Worm (Caenorhabditis elegans): ENCODE data around the gene vap-2.
A peak's percentile ranks its signal among the peaks of the same experiment; 100 is the strongest.

vap-2 gene

ce11 chrX:10758453-10758852 is 33.9 kb downstream of the vap-2 start (continued):
- TF ChIP-seq tlp-1 (tag; optimal IDR thresholded peaks at IDR 0.05), result no peak
- TF ChIP-seq ets-5 (GFP tag; IDR thresholded peaks at IDR 0.05), result no peak
- TF ChIP-seq snu-23 (GFP tag; optimal IDR thresholded peaks at IDR 0.05), result no peak
- TF ChIP-seq C04F5.9 (tag; optimal IDR thresholded peaks at IDR 0.05), result no peak
- no peak for TF ChIP-seq nhr-76 (tag; optimal IDR thresholded peaks at IDR 0.05)
- no peak for TF ChIP-seq ces-1 (GFP tag; optimal IDR thresholded peaks at IDR 0.05)
- no peak for TF ChIP-seq nhr-84 (tag; optimal IDR thresholded peaks at IDR 0.05)
- TF ChIP-seq dsc-1 (tag; optimal IDR thresholded peaks at IDR 0.05), result peak; percentile 78
- TF ChIP-seq nhr-47 (tag; optimal IDR thresholded peaks at IDR 0.05), result peak; percentile 41
- no peak for TF ChIP-seq lin-39 (tag; optimal IDR thresholded peaks at IDR 0.05)
- no peak for TF ChIP-seq mef-2 (tag; optimal IDR thresholded peaks at IDR 0.05)
- no peak for TF ChIP-seq egl-27 (tag; optimal IDR thresholded peaks at IDR 0.05)

DNA sequence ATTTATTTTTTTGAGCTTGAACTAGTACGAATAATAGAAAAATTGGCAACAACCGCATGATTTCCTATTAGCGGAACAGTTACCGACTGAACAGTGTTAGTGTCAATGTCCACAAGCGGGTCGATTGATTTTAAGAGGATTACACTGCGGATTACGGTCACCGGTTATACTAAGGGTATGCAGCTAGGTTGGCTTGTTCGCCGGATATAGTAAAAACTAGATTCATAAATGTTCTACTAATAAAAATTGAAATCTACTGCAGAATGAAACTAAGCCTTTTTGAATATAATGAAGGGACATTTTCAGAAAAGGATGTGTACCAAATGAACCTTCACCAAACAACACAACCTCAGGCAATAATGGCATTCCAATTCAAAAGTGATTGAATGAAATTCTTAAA is 34.7 kb downstream of the vap-2 start, which contains the start of gene R07A4.4:
TSS of gene R07A4.4 (minus strand) at position 101 of the 400 bp plus-strand sequence.
- no peak for TF ChIP-seq nhr-237 (tag; optimal IDR thresholded peaks at IDR 0.05)
- no peak for TF ChIP-seq isw-1 (GFP tag; IDR thresholded peaks at IDR 0.05)
- no peak for TF ChIP-seq ceh-88 (GFP tag; IDR thresholded peaks at IDR 0.05)
- no peak for TF ChIP-seq alr-1 (tag; optimal IDR thresholded peaks at IDR 0.05; ENCODE audit: borderline replicate concordance)
- no peak for TF ChIP-seq nhr-11 (tag; optimal IDR thresholded peaks at IDR 0.05)
- no peak for TF ChIP-seq unc-86 (tag; optimal IDR thresholded peaks at IDR 0.05)

DNA sequence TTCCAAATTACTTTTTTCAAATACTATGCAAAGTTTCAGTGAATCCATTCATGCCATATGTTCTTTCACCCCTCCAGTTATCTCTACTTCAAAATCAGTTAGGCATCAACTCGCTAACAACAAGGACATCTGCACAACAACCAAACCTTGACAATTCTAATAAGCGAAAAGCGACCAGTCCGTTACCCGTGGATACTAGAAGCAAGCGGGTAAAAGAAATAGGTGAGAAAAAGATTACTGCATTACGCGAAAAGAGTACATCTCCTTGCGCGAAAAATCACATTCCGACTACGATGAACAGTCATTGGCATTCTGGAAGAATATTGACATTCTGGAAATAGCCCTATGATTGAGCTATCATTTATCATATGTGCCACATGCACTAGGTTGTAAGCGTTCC is 36.1 kb downstream of the vap-2 start:
- TF ChIP-seq hlh-4 (tag; optimal IDR thresholded peaks at IDR 0.05) (no peak), lin-39 (tag; optimal IDR thresholded peaks at IDR 0.05) (no peak), sox-4 (tag; optimal IDR thresholded peaks at IDR 0.05) (peak; percentile 41), vab-15 (tag; optimal IDR thresholded peaks at IDR 0.05) (no peak), lsy-2 (tag; optimal IDR thresholded peaks at IDR 0.05) (peak in 1 of 2 experiments; percentile 32), mab-9 (GFP tag; IDR thresholded peaks at IDR 0.05) (no peak), nhr-19 (GFP tag; conservative IDR thresholded peaks at IDR 0.05) (no peak), aha-1 (tag; optimal IDR thresholded peaks at IDR 0.05) (no peak), ceh-63 (GFP tag; optimal IDR thresholded peaks at IDR 0.05) (no peak), efl-3 (GFP tag; optimal IDR thresholded peaks at IDR 0.05) (no peak), snu-23 (GFP tag; optimal IDR thresholded peaks at IDR 0.05) (peak; percentile 24), fkh-8 (tag; optimal IDR thresholded peaks at IDR 0.05) (peak; percentile 59), lin-13 (GFP tag; optimal IDR thresholded peaks at IDR 0.05) (no peak), lir-3 (tag; optimal IDR thresholded peaks at IDR 0.05; ENCODE audit: poor library complexity) (no peak), nhr-90 (tag; optimal IDR thresholded peaks at IDR 0.05; ENCODE audit: poor library complexity) (no peak), dpl-1 (GFP tag; optimal IDR thresholded peaks at IDR 0.05) (no peak), jun-1 (tag; optimal IDR thresholded peaks at IDR 0.05) (peak; percentile 45), ceh-90 (tag; optimal IDR thresholded peaks at IDR 0.05) (no peak), ama-1 (optimal IDR thresholded peaks at IDR 0.05) (no peak), ceh-82 (tag; optimal IDR thresholded peaks at IDR 0.05) (peak in 1 of 3 experiments; percentile 6), aly-2 (tag; optimal IDR thresholded peaks at IDR 0.05) (no peak), mdl-1 (tag; optimal IDR thresholded peaks at IDR 0.05) (no peak), rnt-1 (tag; optimal IDR thresholded peaks at IDR 0.05) (peak; percentile 2), tbx-2 (tag; optimal IDR thresholded peaks at IDR 0.05) (no peak), unc-130 (tag; optimal IDR thresholded peaks at IDR 0.05) (no peak), ces-1 (GFP tag; optimal IDR thresholded peaks at IDR 0.05) (no peak), lin-14 (GFP tag; optimal IDR thresholded peaks at IDR 0.05) (no peak), hlh-17 (GFP tag; optimal IDR thresholded peaks at IDR 0.05; ENCODE audit: borderline replicate concordance) (no peak), nhr-20 (tag; optimal IDR thresholded peaks at IDR 0.05) (no peak), pax-3 (tag; optimal IDR thresholded peaks at IDR 0.05) (no peak), irx-1 (tag; optimal IDR thresholded peaks at IDR 0.05) (no peak), skn-1 (tag; optimal IDR thresholded peaks at IDR 0.05) (peak; percentile 30), F16B12.6 (tag; optimal IDR thresholded peaks at IDR 0.05) (no peak), nhr-84 (tag; optimal IDR thresholded peaks at IDR 0.05) (no peak), C04F5.9 (tag; optimal IDR thresholded peaks at IDR 0.05) (no peak), fos-1 (tag; optimal IDR thresholded peaks at IDR 0.05) (peak; percentile 6), snpc-4 (tag; optimal IDR thresholded peaks at IDR 0.05) (no peak), tlp-1 (tag; optimal IDR thresholded peaks at IDR 0.05) (no peak), isw-1 (GFP tag; IDR thresholded peaks at IDR 0.05) (no peak)
